Worm (Caenorhabditis elegans): Measurements from ENCODE around the gene F21D5.7.

The F21D5.7 gene

ce11 chrIV:8743654-8744332 lies at the start of gene F21D5.7:
Gene F21D5.7 (minus strand): TSS chrIV:8743704.
- TF ChIP-seq ztf-18 (tag; optimal IDR thresholded peaks at IDR 0.05) (peak; percentile 96), madf-10 (tag; optimal IDR thresholded peaks at IDR 0.05) (peak; percentile 69), egrh-3 (GFP tag; IDR thresholded peaks at IDR 0.05) (no peak), snpc-3.4 (tag; optimal IDR thresholded peaks at IDR 0.05) (no peak), ZK185.1 (tag; optimal IDR thresholded peaks at IDR 0.05; ENCODE audit: poor library complexity, severe bottlenecking) (peak; percentile 63), atf-7 (tag; optimal IDR thresholded peaks at IDR 0.05) (peak; percentile 28), tlf-1 (GFP tag; optimal IDR thresholded peaks at IDR 0.05) (peak; percentile 60), lsy-27 (tag; optimal IDR thresholded peaks at IDR 0.05; ENCODE audit: borderline replicate concordance, insufficient read depth) (no peak), efl-1 (GFP tag; optimal IDR thresholded peaks at IDR 0.05) (peak; percentile 37), snpc-4 (GFP tag; optimal IDR thresholded peaks at IDR 0.05) (no peak), snpc-4 (tag; optimal IDR thresholded peaks at IDR 0.05) (peak in 3 of 4 experiments; percentile 51 to 63 (median 59)), nfyb-1 (GFP tag; IDR thresholded peaks at IDR 0.05) (peak; percentile 79), F33H1.4 (GFP tag; IDR thresholded peaks at IDR 0.05) (peak; percentile 41), D2030.7 (GFP tag; IDR thresholded peaks at IDR 0.05) (peak; percentile 27; the same call in 1 of the 2 replicates), mel-28 (tag; optimal IDR thresholded peaks at IDR 0.05; ENCODE audit: borderline replicate concordance) (no peak), lir-1 (GFP tag; conservative IDR thresholded peaks at IDR 0.05) (no peak), ekl-4 (GFP tag; IDR thresholded peaks at IDR 0.05) (peak; percentile 68; the same call in 1 of the 2 replicates), B0336.3 (GFP tag; IDR thresholded peaks at IDR 0.05) (peak; percentile 71; the same call in 1 of the 2 replicates), him-1 (tag; optimal IDR thresholded peaks at IDR 0.05) (no peak), B0035.1 (tag; optimal IDR thresholded peaks at IDR 0.05) (no peak), snpc-1.3 (tag; optimal IDR thresholded peaks at IDR 0.05; ENCODE audit: insufficient read depth) (peak; percentile 34), let-526 (GFP tag; IDR thresholded peaks at IDR 0.05) (no peak), cebp-1 (GFP tag; IDR thresholded peaks at IDR 0.05) (peak; percentile 22; the same call in 1 of the 2 replicates), cebp-1 (tag; optimal IDR thresholded peaks at IDR 0.05) (peak; percentile 93), nfya-1 (tag; optimal IDR thresholded peaks at IDR 0.05; ENCODE audit: borderline replicate concordance, insufficient read depth) (no peak), K11D2.4 (GFP tag; IDR thresholded peaks at IDR 0.05) (peak; percentile 71; the same call in 1 of the 2 replicates), pbrm-1 (GFP tag; IDR thresholded peaks at IDR 0.05) (0 out of 2 replicates have a peak, but pooled peaks have one; percentile 64), dpl-1 (GFP tag; optimal IDR thresholded peaks at IDR 0.05) (peak; percentile 13), bed-2 (GFP tag; IDR thresholded peaks at IDR 0.05) (no peak), attf-5 (GFP tag; optimal IDR thresholded peaks at IDR 0.05) (peak; percentile 90), B0019.2 (GFP tag; conservative IDR thresholded peaks at IDR 0.05) (no peak), attf-6 (GFP tag; IDR thresholded peaks at IDR 0.05) (no peak), hmg-1.2 (GFP tag; IDR thresholded peaks at IDR 0.05) (peak; percentile 52), F23B12.7 (tag; optimal IDR thresholded peaks at IDR 0.05; ENCODE audit: insufficient read depth) (peak; percentile 63), nhr-80 (tag; optimal IDR thresholded peaks at IDR 0.05) (peak; percentile 67), unc-62 (GFP tag; optimal IDR thresholded peaks at IDR 0.05) (peak; percentile 24), rcor-1 (GFP tag; IDR thresholded peaks at IDR 0.05) (peak; percentile 27; the same call in 1 of the 2 replicates), pha-4 (tag; optimal IDR thresholded peaks at IDR 0.05) (peak; percentile 25), lin-54 (GFP tag; optimal IDR thresholded peaks at IDR 0.05) (peak; percentile 89), mcd-1 (GFP tag; IDR thresholded peaks at IDR 0.05) (peak; percentile 75), lin-35 (GFP tag; optimal IDR thresholded peaks at IDR 0.05) (peak in 1 of 3 experiments; percentile 78), aptf-2 (GFP tag; conservative IDR thresholded peaks at IDR 0.05) (no peak), tbp1 (GFP tag; optimal IDR thresholded peaks at IDR 0.05) (peak; percentile 55), lsl-1 (GFP tag; optimal IDR thresholded peaks at IDR 0.05) (peak; percentile 55), F55B11.4 (tag; optimal IDR thresholded peaks at IDR 0.05; ENCODE audit: borderline replicate concordance, insufficient read depth) (no peak), dox-1 (GFP tag; IDR thresholded peaks at IDR 0.05) (peak; percentile 88)
